Fruit fly (Drosophila melanogaster): ENCODE data around the gene Nost.
A peak's percentile ranks its signal among the peaks of the same experiment; 100 is the strongest.

The Nost gene

dm6 chrX:9080962-9081361 lies 51.0 kb downstream of the Nost start, which contains the start of the genes CG7246 and HP1b:
TSS of gene CG7246 (minus strand) at chrX:9081057.
TSS of gene HP1b (plus strand) at chrX:9081063.
- TF ChIP-seq Mio (GFP tag; optimal IDR thresholded peaks at IDR 0.05) (no peak), usp (GFP tag; optimal IDR thresholded peaks at IDR 0.05) (no peak), ey (GFP tag; optimal IDR thresholded peaks at IDR 0.05) (peak; percentile 52), OdsH (GFP tag; optimal IDR thresholded peaks at IDR 0.05) (peak; percentile 67), Myc (optimal IDR thresholded peaks at IDR 0.05) (no peak), br (GFP tag; optimal IDR thresholded peaks at IDR 0.05) (peak; percentile 49), lola (GFP tag; optimal IDR thresholded peaks at IDR 0.05) (no peak), Hnf4 (GFP tag; optimal IDR thresholded peaks at IDR 0.05) (peak; percentile 76), CG9705 (GFP tag; optimal IDR thresholded peaks at IDR 0.05) (peak; percentile 34), sage (GFP tag; optimal IDR thresholded peaks at IDR 0.05) (peak; percentile 70), woc (GFP tag; optimal IDR thresholded peaks at IDR 0.05) (peak; percentile 57), rgr (GFP tag; optimal IDR thresholded peaks at IDR 0.05) (peak; percentile 78), Abd-B (GFP tag; optimal IDR thresholded peaks at IDR 0.05) (no peak), GATAd (GFP tag; optimal IDR thresholded peaks at IDR 0.05) (no peak), pan (optimal IDR thresholded peaks at IDR 0.05) (no peak), Dif (GFP tag; optimal IDR thresholded peaks at IDR 0.05; ENCODE audit: partially characterized antibody) (no peak), CG32264 (GFP tag; optimal IDR thresholded peaks at IDR 0.05) (peak; percentile 26), fru (GFP tag; optimal IDR thresholded peaks at IDR 0.05) (peak; percentile 76), Vsx2 (GFP tag; optimal IDR thresholded peaks at IDR 0.05; ENCODE audit: partially characterized antibody) (no peak), CrebA (GFP tag; optimal IDR thresholded peaks at IDR 0.05; ENCODE audit: borderline replicate concordance) (no peak), Rel (GFP tag; optimal IDR thresholded peaks at IDR 0.05) (no peak), Rel (tag; optimal IDR thresholded peaks at IDR 0.05) (peak; percentile 41), foxo (GFP tag; optimal IDR thresholded peaks at IDR 0.05) (peak in 1 of 2 experiments; percentile 86), sv (GFP tag; optimal IDR thresholded peaks at IDR 0.05) (peak; percentile 57), psq (GFP tag; optimal IDR thresholded peaks at IDR 0.05) (peak; percentile 60), brk (GFP tag; optimal IDR thresholded peaks at IDR 0.05) (no peak), tai (GFP tag; optimal IDR thresholded peaks at IDR 0.05) (no peak), Hr83 (GFP tag; optimal IDR thresholded peaks at IDR 0.05; ENCODE audit: poor library complexity, severe bottlenecking) (no peak), dl (GFP tag; optimal IDR thresholded peaks at IDR 0.05; ENCODE audit: insufficient read depth in 1 of 2, partially characterized antibody in 2 of 2) (no peak), Dfd (GFP tag; optimal IDR thresholded peaks at IDR 0.05) (no peak), dmrt93B (GFP tag; optimal IDR thresholded peaks at IDR 0.05) (peak; percentile 32), jim (GFP tag; optimal IDR thresholded peaks at IDR 0.05) (no peak), dsf (GFP tag; optimal IDR thresholded peaks at IDR 0.05; ENCODE audit: borderline replicate concordance) (peak; percentile 28), Jra (GFP tag; optimal IDR thresholded peaks at IDR 0.05) (peak; percentile 6), Hr78 (GFP tag; optimal IDR thresholded peaks at IDR 0.05) (no peak), HLH106 (tag; optimal IDR thresholded peaks at IDR 0.05) (peak; percentile 80), Sp1 (GFP tag; optimal IDR thresholded peaks at IDR 0.05) (peak; percentile 69), h (GFP tag; optimal IDR thresholded peaks at IDR 0.05) (peak; percentile 78), N (GFP tag; optimal IDR thresholded peaks at IDR 0.05) (no peak)

dm6 chrX:9082600-9082999 lies 52.6 kb downstream of the Nost start, which contains the start of gene APC4:
TSS of gene APC4 (plus strand) at chrX:9082931.
- no peak for TF ChIP-seq Mio (GFP tag; optimal IDR thresholded peaks at IDR 0.05)
- no peak for TF ChIP-seq GATAd (GFP tag; optimal IDR thresholded peaks at IDR 0.05)
- peak; percentile 96 for TF ChIP-seq Myc (optimal IDR thresholded peaks at IDR 0.05)
- TF ChIP-seq woc (GFP tag; optimal IDR thresholded peaks at IDR 0.05), result peak; percentile 82
- TF ChIP-seq CG9705 (GFP tag; optimal IDR thresholded peaks at IDR 0.05), result peak; percentile 29
- peak; percentile 52 for TF ChIP-seq HLH106 (tag; optimal IDR thresholded peaks at IDR 0.05)
- peak; percentile 25 for TF ChIP-seq psq (GFP tag; optimal IDR thresholded peaks at IDR 0.05)
- no peak for TF ChIP-seq sage (GFP tag; optimal IDR thresholded peaks at IDR 0.05)
- no peak for TF ChIP-seq dmrt93B (GFP tag; optimal IDR thresholded peaks at IDR 0.05)
- TF ChIP-seq CrebA (GFP tag; optimal IDR thresholded peaks at IDR 0.05; ENCODE audit: borderline replicate concordance), result no peak
- no peak for TF ChIP-seq Hr78 (GFP tag; optimal IDR thresholded peaks at IDR 0.05)
- no peak for TF ChIP-seq dsf (GFP tag; optimal IDR thresholded peaks at IDR 0.05; ENCODE audit: borderline replicate concordance)
- no peak for TF ChIP-seq dl (GFP tag; optimal IDR thresholded peaks at IDR 0.05; ENCODE audit: insufficient read depth in 1 of 2, partially characterized antibody in 2 of 2)
- TF ChIP-seq fru (GFP tag; optimal IDR thresholded peaks at IDR 0.05), result peak; percentile 58
- peak in 1 of 2 experiments; percentile 40 for TF ChIP-seq foxo (GFP tag; optimal IDR thresholded peaks at IDR 0.05)
- TF ChIP-seq ey (GFP tag; optimal IDR thresholded peaks at IDR 0.05), result peak; percentile 41
- TF ChIP-seq Sp1 (GFP tag; optimal IDR thresholded peaks at IDR 0.05), result peak; percentile 55
- peak; percentile 28 for TF ChIP-seq h (GFP tag; optimal IDR thresholded peaks at IDR 0.05)
- no peak for TF ChIP-seq Abd-B (GFP tag; optimal IDR thresholded peaks at IDR 0.05)
- TF ChIP-seq Rel (GFP tag; optimal IDR thresholded peaks at IDR 0.05), result no peak
- no peak for TF ChIP-seq Rel (tag; optimal IDR thresholded peaks at IDR 0.05)
- no peak for TF ChIP-seq usp (GFP tag; optimal IDR thresholded peaks at IDR 0.05)
- no peak for TF ChIP-seq OdsH (GFP tag; optimal IDR thresholded peaks at IDR 0.05)
- no peak for TF ChIP-seq jim (GFP tag; optimal IDR thresholded peaks at IDR 0.05)
- TF ChIP-seq Hr83 (GFP tag; optimal IDR thresholded peaks at IDR 0.05; ENCODE audit: poor library complexity, severe bottlenecking), result no peak
- no peak for TF ChIP-seq Dif (GFP tag; optimal IDR thresholded peaks at IDR 0.05; ENCODE audit: partially characterized antibody)
- peak; percentile 32 for TF ChIP-seq rgr (GFP tag; optimal IDR thresholded peaks at IDR 0.05)

All from whole organism, wandering third instar larva.